Fruit fly (Drosophila melanogaster): ENCODE measurements around the gene Qsox3.

DNA sequence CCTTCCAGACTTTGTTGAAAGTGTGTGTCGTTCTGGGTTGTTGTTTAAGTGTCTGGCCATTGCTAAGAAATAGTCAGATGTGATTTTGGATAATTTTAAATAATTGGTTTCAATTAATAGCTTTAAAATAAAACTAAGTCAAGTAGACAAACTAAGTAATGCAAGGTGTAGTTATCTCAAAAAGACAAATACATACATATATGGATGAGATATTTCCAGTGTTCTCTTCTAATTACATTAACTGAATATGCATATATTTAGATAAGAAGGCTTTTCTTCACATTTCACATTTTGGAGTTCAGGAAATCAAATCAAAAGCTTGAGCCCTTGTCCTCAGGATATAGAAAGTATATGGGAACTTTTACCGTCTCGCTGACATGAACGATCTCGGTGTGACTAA lies 34.0 kb upstream of the Qsox3 start, which contains the start of gene P5CDh2:
- TF ChIP-seq kay (GFP tag; ENCODE audit: borderline replicate concordance) (no peak), pad (GFP tag; optimal IDR thresholded peaks at IDR 0.05) (no peak), Crg-1 (GFP tag; optimal IDR thresholded peaks at IDR 0.05) (no peak), CG14711 (tag; optimal IDR thresholded peaks at IDR 0.05) (no peak), ovo (GFP tag; optimal IDR thresholded peaks at IDR 0.05) (no peak)
